Worm (Caenorhabditis elegans) whole organism, late embryonic: ENCODE data around the gene C34F6.1.

Experiments
- C08G9.2 ChIP-seq: sonication (generic microtip); optimal IDR thresholded peaks from 2 replicates; lab custom pipeline; 2016; ENCODE audit warnings: mild to moderate bottlenecking, missing genetic modification characterization, moderate library complexity, missing compliant biosample characterization
- F13H6.1 ChIP-seq: sonication (generic microtip); optimal IDR thresholded peaks from 2 replicates; lab custom pipeline; 2016; ENCODE audit warnings: missing genetic modification characterization, missing compliant biosample characterization
- T23F11.4 ChIP-seq: fragments of 200-800 bp; sonication (Bioruptor generic); optimal IDR thresholded peaks from 2 replicates; lab custom pipeline; 2018; ENCODE audit warnings: mild to moderate bottlenecking, missing genetic modification characterization, missing compliant biosample characterization
- Y22D7AL.16 ChIP-seq: sonication (generic microtip); optimal IDR thresholded peaks from 2 replicates; lab custom pipeline; 2016; ENCODE audit warnings: missing genetic modification characterization, missing compliant biosample characterization
- ahr-1 ChIP-seq: sonication (generic microtip); optimal IDR thresholded peaks from 2 replicates; lab custom pipeline; 2016; ENCODE audit warnings: missing genetic modification characterization, missing compliant biosample characterization
- ceh-14 ChIP-seq: sonication (generic microtip); optimal IDR thresholded peaks from 2 replicates; lab custom pipeline; 2016; ENCODE audit warnings: missing genotype, missing genetic modification characterization, missing compliant biosample characterization
- ceh-18 ChIP-seq: sonication (generic microtip); optimal IDR thresholded peaks from 2 replicates; lab custom pipeline; 2016; ENCODE audit warnings: missing genetic modification characterization, missing compliant biosample characterization
- ceh-22 ChIP-seq: sonication (generic microtip); optimal IDR thresholded peaks from 2 replicates; lab custom pipeline; 2017; ENCODE audit warnings: missing biosample characterization, missing genetic modification characterization
- ceh-24 ChIP-seq: sonication (generic microtip); optimal IDR thresholded peaks from 2 replicates; lab custom pipeline; 2016; ENCODE audit warnings: mild to moderate bottlenecking, missing genetic modification characterization, missing compliant biosample characterization
- ceh-30 ChIP-seq: fragments of 150-350 bp; optimal IDR thresholded peaks from 2 replicates; lab custom pipeline; 2014; ENCODE audit warnings: missing biosample characterization, missing genetic modification characterization
- ceh-31 ChIP-seq: sonication (generic microtip); optimal IDR thresholded peaks from 2 replicates; lab custom pipeline; 2016; ENCODE audit warnings: missing genetic modification characterization, missing compliant biosample characterization
- ceh-48 ChIP-seq: sonication (generic microtip); optimal IDR thresholded peaks from 2 replicates; lab custom pipeline; 2016; ENCODE audit warnings: missing genetic modification characterization, inconsistent platforms, missing compliant biosample characterization
- ceh-6 ChIP-seq: fragments of 200-800 bp; sonication (Bioruptor generic); optimal IDR thresholded peaks from 2 replicates; lab custom pipeline; 2018; ENCODE audit warnings: mild to moderate bottlenecking, missing genetic modification characterization, missing compliant biosample characterization
- ceh-9 ChIP-seq: sonication (generic microtip); optimal IDR thresholded peaks from 2 replicates; lab custom pipeline; 2016; ENCODE audit warnings: mild to moderate bottlenecking, missing genetic modification characterization, inconsistent platforms, missing compliant biosample characterization
- elt-2 ChIP-seq: sonication (generic microtip); optimal IDR thresholded peaks from 2 replicates; lab custom pipeline; 2016; ENCODE audit warnings: missing genetic modification reagents, missing genetic modification characterization, missing compliant biosample characterization
- elt-4 ChIP-seq: sonication (generic microtip); optimal IDR thresholded peaks from 2 replicates; lab custom pipeline; 2016; ENCODE audit warnings: missing genetic modification characterization, missing compliant biosample characterization
- ets-4 ChIP-seq: sonication (generic microtip); optimal IDR thresholded peaks from 2 replicates; lab custom pipeline; 2016; ENCODE audit warnings: missing genetic modification characterization, missing compliant biosample characterization
- fax-1 ChIP-seq: sonication (generic microtip); optimal IDR thresholded peaks from 2 replicates; lab custom pipeline; 2016; ENCODE audit warnings: missing genotype, missing genetic modification characterization, missing compliant biosample characterization
- fkh-6 ChIP-seq: sonication (generic microtip); optimal IDR thresholded peaks from 2 replicates; lab custom pipeline; 2016; ENCODE audit warnings: missing genetic modification characterization, missing compliant biosample characterization
- hlh-15 ChIP-seq: sonication (generic microtip); optimal IDR thresholded peaks from 2 replicates; lab custom pipeline; 2016; ENCODE audit warnings: missing genetic modification characterization, missing compliant biosample characterization
- hlh-30 ChIP-seq: sonication (generic microtip); optimal IDR thresholded peaks from 2 replicates; lab custom pipeline; 2017; ENCODE audit warnings: antibody characterized with exemption, missing genetic modification characterization, missing compliant biosample characterization; ENCODE audit not compliant: insufficient read depth
- hlh-6 ChIP-seq: sonication (generic microtip); optimal IDR thresholded peaks from 2 replicates; lab custom pipeline; 2016; ENCODE audit warnings: missing genotype, missing genetic modification characterization, missing compliant biosample characterization
- hlh-8 ChIP-seq: sonication (generic microtip); optimal IDR thresholded peaks from 2 replicates; lab custom pipeline; 2016; ENCODE audit warnings: missing genotype, missing genetic modification characterization, missing compliant biosample characterization
- lin-11 ChIP-seq: fragments of 200-800 bp; sonication (Bioruptor generic); optimal IDR thresholded peaks from 2 replicates; lab custom pipeline; 2018; ENCODE audit warnings: mild to moderate bottlenecking, missing genetic modification characterization, missing compliant biosample characterization
- nfya-1 ChIP-seq: sonication (generic microtip); optimal IDR thresholded peaks from 2 replicates; lab custom pipeline; 2017; ENCODE audit warnings: missing genetic modification characterization, mild to moderate bottlenecking, missing compliant biosample characterization, antibody characterized with exemption, moderate library complexity
- nhr-11 ChIP-seq: fragments of 150-350 bp; optimal IDR thresholded peaks from 2 replicates; lab custom pipeline; 2014; ENCODE audit warnings: missing biosample characterization, missing genetic modification characterization
- pat-9 ChIP-seq: fragments of 200-800 bp; sonication (Bioruptor generic); optimal IDR thresholded peaks from 2 replicates; lab custom pipeline; 2018; ENCODE audit warnings: mild to moderate bottlenecking, missing genetic modification characterization, moderate library complexity, missing compliant biosample characterization
- pha-4 ChIP-seq: fragments of 150-350 bp; optimal IDR thresholded peaks from 2 replicates; lab custom pipeline; 2018; ENCODE audit warnings: missing biosample characterization, missing genetic modification reagents, missing genetic modification characterization
- pqm-1 ChIP-seq: sonication (generic microtip); optimal IDR thresholded peaks from 2 replicates; lab custom pipeline; 2016; ENCODE audit warnings: missing genetic modification characterization, missing compliant biosample characterization
- pros-1 ChIP-seq: fragments of 150-350 bp; optimal IDR thresholded peaks from 2 replicates; lab custom pipeline; 2014; ENCODE audit warnings: missing biosample characterization, missing genetic modification reagents, missing genetic modification characterization
- rnt-1 ChIP-seq: sonication (generic microtip); optimal IDR thresholded peaks from 2 replicates; lab custom pipeline; 2016; ENCODE audit warnings: missing genetic modification characterization, missing compliant biosample characterization
- sdc-2 ChIP-seq: sonication (generic microtip); optimal IDR thresholded peaks from 2 replicates; lab custom pipeline; 2016; ENCODE audit warnings: missing genotype, missing genetic modification characterization, missing compliant biosample characterization
- sox-4 ChIP-seq: sonication (generic microtip); optimal IDR thresholded peaks from 2 replicates; lab custom pipeline; 2017; ENCODE audit warnings: mild to moderate bottlenecking, missing genetic modification characterization, inconsistent platforms, missing compliant biosample characterization
- tbx-2 ChIP-seq: sonication (generic microtip); optimal IDR thresholded peaks from 2 replicates; lab custom pipeline; 2016; ENCODE audit warnings: missing genetic modification characterization, missing compliant biosample characterization
- tbx-7 ChIP-seq: sonication (generic microtip); optimal IDR thresholded peaks from 2 replicates; lab custom pipeline; 2016; ENCODE audit warnings: missing genotype, missing genetic modification characterization, missing compliant biosample characterization
- ttx-3 ChIP-seq: sonication (generic microtip); optimal IDR thresholded peaks from 2 replicates; lab custom pipeline; 2016; ENCODE audit warnings: missing genetic modification reagents, missing genetic modification characterization, missing compliant biosample characterization
- unc-3 ChIP-seq, 2 experiments: fragments of 200-800 bp in 1 of 2; sonication (Bioruptor generic) in 1 of 2; sonication (generic microtip) in 1 of 2; conservative IDR thresholded peaks in 1 of 2; optimal IDR thresholded peaks in 1 of 2; 2 replicates each; pipeline versions ENCODE4 v1.3.6 to Lab custom; 2016 to 2022; ENCODE audit warnings: missing compliant biosample characterization in 2 of 2, missing genetic modification characterization in 2 of 2, missing genetic modification reagents in 1 of 2
- unc-42 ChIP-seq: sonication (generic microtip); optimal IDR thresholded peaks from 2 replicates; lab custom pipeline; 2016; ENCODE audit warnings: missing genotype, missing genetic modification characterization, missing compliant biosample characterization
- unc-55 ChIP-seq: sonication (generic microtip); optimal IDR thresholded peaks from 2 replicates; lab custom pipeline; 2017; ENCODE audit warnings: missing biosample characterization, missing genetic modification reagents, missing genetic modification characterization
- unc-86 ChIP-seq: sonication (generic microtip); optimal IDR thresholded peaks from 2 replicates; lab custom pipeline; 2016; ENCODE audit warnings: missing genetic modification characterization, missing compliant biosample characterization

Gene C34F6.1

DNA sequence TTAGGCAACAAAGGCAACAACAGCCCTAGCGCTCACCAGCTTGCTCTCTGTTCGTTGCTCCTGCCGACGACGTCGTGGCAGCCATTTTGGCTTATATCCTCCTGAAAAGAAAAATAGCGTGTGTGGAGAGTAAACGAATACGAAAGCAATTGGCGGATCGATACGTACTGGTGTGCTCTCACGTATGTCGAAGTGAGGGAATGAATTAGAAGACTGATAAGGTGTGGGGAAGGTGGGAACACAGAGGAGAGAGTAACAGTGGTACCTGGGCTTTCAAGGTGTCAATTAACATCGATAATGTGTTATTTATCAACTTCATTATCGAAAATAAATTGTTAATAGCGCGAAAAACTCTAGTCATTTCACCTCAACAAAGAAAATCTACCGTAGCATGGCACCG lies 12.1 kb upstream of the C34F6.1 start, which contains the start of gene C34F6.5:
C34F6.5 (minus strand) TSS at position 101 of the 400 bp plus-strand sequence.
- TF ChIP-seq ceh-48 (tag; lab: Kevin White, UChicago) (peak; percentile 26), hlh-8 (tag; lab: Kevin White, UChicago) (no peak)

- no peak for TF ChIP-seq ceh-9
- TF ChIP-seq hlh-8 (tag; lab: Kevin White, UChicago), result no peak
- no peak for TF ChIP-seq fax-1 (tag; lab: Kevin White, UChicago)
- TF ChIP-seq tbx-2 (tag; lab: Kevin White, UChicago), result no peak
- no peak for TF ChIP-seq ceh-24 (tag; lab: Kevin White, UChicago)
- TF ChIP-seq elt-4 (tag; lab: Kevin White, UChicago), result no peak
- TF ChIP-seq sox-4 (tag; lab: Kevin White, UChicago), result no peak
- TF ChIP-seq ceh-6, result no peak
- TF ChIP-seq hlh-6, result no peak
- TF ChIP-seq pqm-1, result no peak
- TF ChIP-seq sdc-2 (tag; lab: Kevin White, UChicago), result peak; percentile 18
- TF ChIP-seq ceh-31 (tag; lab: Kevin White, UChicago), result peak; percentile 67
- no peak for TF ChIP-seq C08G9.2 (tag; lab: Kevin White, UChicago)
- no peak for TF ChIP-seq tbx-7 (tag; lab: Kevin White, UChicago)
- no peak for TF ChIP-seq unc-86 (tag; lab: Kevin White, UChicago)
- TF ChIP-seq hlh-30 (tag; lab: Kevin White, UChicago), result peak; percentile 28
- TF ChIP-seq fkh-6 (tag; lab: Kevin White, UChicago), result peak; percentile 8
- no peak for TF ChIP-seq nhr-11 (tag; lab: Kevin White, UChicago)
- peak; percentile 53 for TF ChIP-seq nfya-1
- TF ChIP-seq ceh-22, result no peak
- peak; percentile 72 for TF ChIP-seq elt-2 (tag; lab: Kevin White, UChicago)
- no peak for TF ChIP-seq pat-9 (tag; lab: Kevin White, UChicago)
- no peak for TF ChIP-seq ahr-1
- TF ChIP-seq ceh-18 (tag; lab: Kevin White, UChicago), result peak; percentile 2
- no peak for TF ChIP-seq ttx-3
- no peak for TF ChIP-seq Y22D7AL.16 (tag; lab: Kevin White, UChicago)
- no peak for TF ChIP-seq F13H6.1 (tag; lab: Kevin White, UChicago)
- peak; percentile 3 for TF ChIP-seq T23F11.4
- peak; percentile 53 for TF ChIP-seq unc-55 (GFP tag; lab: Kevin White, UChicago)
- TF ChIP-seq ceh-14 (tag; lab: Kevin White, UChicago), result peak; percentile 21
- no peak for TF ChIP-seq hlh-15 (tag; lab: Kevin White, UChicago)
- peak; percentile 15 for TF ChIP-seq ceh-48 (tag; lab: Kevin White, UChicago)
- TF ChIP-seq ceh-30 (tag; lab: Kevin White, UChicago), result no peak
- TF ChIP-seq unc-3 (GFP tag; conservative IDR thresholded peaks at IDR 0.05; lab: Robert Waterston, UW), result no peak
- TF ChIP-seq unc-3 (tag; optimal IDR thresholded peaks at IDR 0.05; lab: Kevin White, UChicago), result no peak
- peak; percentile 52 for TF ChIP-seq unc-42 (tag; lab: Kevin White, UChicago)
- no peak for TF ChIP-seq ets-4
- no peak for TF ChIP-seq pha-4 (tag; lab: Kevin White, UChicago)
Observed at ce11 chrX:11206953-11207352, 10.3 kb upstream of the C34F6.1 start, which contains the start of gene hst-2. hst-2 (minus strand) TSS chrX:11207155.

DNA sequence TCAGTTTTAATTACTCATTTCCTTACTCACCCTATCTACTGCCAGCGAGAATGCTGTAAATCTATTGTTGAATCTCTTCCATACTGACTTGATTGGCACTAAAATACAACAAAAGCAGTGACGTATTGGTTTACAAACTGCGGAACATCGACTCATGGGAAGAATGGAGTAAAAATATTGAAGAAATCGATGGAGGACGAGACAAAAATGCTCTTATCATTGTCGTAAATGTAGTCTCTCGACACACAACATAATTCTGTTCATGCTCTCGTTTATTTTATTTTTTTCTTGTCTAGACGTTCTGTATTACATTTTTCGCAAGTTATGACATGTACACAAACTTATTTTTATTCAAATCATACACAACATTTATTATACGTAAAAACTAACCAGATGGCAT lies 7.1 kb upstream of the C34F6.1 start, which contains the start of gene C34F6.11:
C34F6.11 (minus strand) TSS at position 160 of the 400 bp plus-strand sequence.
- TF ChIP-seq pros-1, result no peak
- no peak for TF ChIP-seq rnt-1 (tag; lab: Kevin White, UChicago)
- TF ChIP-seq ceh-48 (tag; lab: Kevin White, UChicago), result no peak
- TF ChIP-seq tbx-2 (tag; lab: Kevin White, UChicago), result no peak
- no peak for TF ChIP-seq lin-11 (tag; lab: Kevin White, UChicago)
